Worm (Caenorhabditis elegans) whole organism, late embryonic: ENCODE data around the gene srw-124.
"Not testable (repeated sequence)": the region's sequence is repeated elsewhere in the genome, so short reads cannot be mapped to it uniquely, and the experiment has no call there.

ENCODE experiments used
- C38D4.7 ChIP-seq: fragments of 200-800 bp; sonication (Bioruptor generic); optimal IDR thresholded peaks from 2 replicates; lab custom pipeline; 2018; ENCODE audit warnings: mild to moderate bottlenecking, missing genetic modification characterization, moderate library complexity, missing compliant biosample characterization
- F13H6.1 ChIP-seq: sonication (generic microtip); optimal IDR thresholded peaks from 2 replicates; lab custom pipeline; 2016; ENCODE audit warnings: missing genetic modification characterization, missing compliant biosample characterization
- T23F11.4 ChIP-seq: fragments of 200-800 bp; sonication (Bioruptor generic); optimal IDR thresholded peaks from 2 replicates; lab custom pipeline; 2018; ENCODE audit warnings: mild to moderate bottlenecking, missing genetic modification characterization, missing compliant biosample characterization
- Y22D7AL.16 ChIP-seq: sonication (generic microtip); optimal IDR thresholded peaks from 2 replicates; lab custom pipeline; 2016; ENCODE audit warnings: missing genetic modification characterization, missing compliant biosample characterization
- ceh-14 ChIP-seq: sonication (generic microtip); optimal IDR thresholded peaks from 2 replicates; lab custom pipeline; 2016; ENCODE audit warnings: missing genotype, missing genetic modification characterization, missing compliant biosample characterization
- ceh-24 ChIP-seq: sonication (generic microtip); optimal IDR thresholded peaks from 2 replicates; lab custom pipeline; 2016; ENCODE audit warnings: mild to moderate bottlenecking, missing genetic modification characterization, missing compliant biosample characterization
- ceh-30 ChIP-seq: fragments of 150-350 bp; optimal IDR thresholded peaks from 2 replicates; lab custom pipeline; 2014; ENCODE audit warnings: missing biosample characterization, missing genetic modification characterization
- ceh-45 ChIP-seq: fragments of 200-800 bp; sonication (Bioruptor generic); IDR thresholded peaks from 2 replicates; pipeline ENCODE4 v1.3.6; 2022; ENCODE audit warnings: missing genetic modification reagents, missing genetic modification characterization, missing compliant biosample characterization
- ceh-48 ChIP-seq: sonication (generic microtip); optimal IDR thresholded peaks from 2 replicates; lab custom pipeline; 2016; ENCODE audit warnings: missing genetic modification characterization, inconsistent platforms, missing compliant biosample characterization
- dmd-4 ChIP-seq: sonication (generic microtip); optimal IDR thresholded peaks from 2 replicates; lab custom pipeline; 2016; ENCODE audit warnings: borderline replicate concordance, missing genetic modification characterization, missing compliant biosample characterization
- dve-1 ChIP-seq: sonication (generic microtip); optimal IDR thresholded peaks from 2 replicates; lab custom pipeline; 2017; ENCODE audit warnings: antibody characterized with exemption, mild to moderate bottlenecking, missing genetic modification characterization, missing compliant biosample characterization
- elt-2 ChIP-seq: sonication (generic microtip); optimal IDR thresholded peaks from 2 replicates; lab custom pipeline; 2016; ENCODE audit warnings: missing genetic modification reagents, missing genetic modification characterization, missing compliant biosample characterization
- eyg-1 ChIP-seq: sonication (generic microtip); optimal IDR thresholded peaks from 2 replicates; lab custom pipeline; 2016; ENCODE audit warnings: missing genotype, missing genetic modification characterization, missing compliant biosample characterization
- gmeb-2 ChIP-seq: sonication (generic microtip); optimal IDR thresholded peaks from 2 replicates; lab custom pipeline; 2016; ENCODE audit warnings: missing genetic modification characterization, inconsistent platforms, missing compliant biosample characterization
- hlh-13 ChIP-seq: fragments of 200-800 bp; sonication (Bioruptor generic); optimal IDR thresholded peaks from 2 replicates; lab custom pipeline; 2018; ENCODE audit warnings: mild to moderate bottlenecking, missing genetic modification characterization, missing compliant biosample characterization
- hlh-15 ChIP-seq: sonication (generic microtip); optimal IDR thresholded peaks from 2 replicates; lab custom pipeline; 2016; ENCODE audit warnings: missing genetic modification characterization, missing compliant biosample characterization
- hlh-30 ChIP-seq: sonication (generic microtip); optimal IDR thresholded peaks from 2 replicates; lab custom pipeline; 2017; ENCODE audit warnings: antibody characterized with exemption, missing genetic modification characterization, missing compliant biosample characterization; ENCODE audit not compliant: insufficient read depth
- mec-3 ChIP-seq: sonication (generic microtip); optimal IDR thresholded peaks from 2 replicates; lab custom pipeline; 2016; ENCODE audit warnings: borderline replicate concordance, missing genetic modification characterization, missing compliant biosample characterization
- nhr-11 ChIP-seq: fragments of 150-350 bp; optimal IDR thresholded peaks from 2 replicates; lab custom pipeline; 2014; ENCODE audit warnings: missing biosample characterization, missing genetic modification characterization
- nhr-232 ChIP-seq: sonication (generic microtip); optimal IDR thresholded peaks from 2 replicates; lab custom pipeline; 2016; ENCODE audit warnings: missing genetic modification characterization, missing compliant biosample characterization
- npax-4 ChIP-seq: sonication (generic microtip); optimal IDR thresholded peaks from 2 replicates; lab custom pipeline; 2016; ENCODE audit warnings: missing genetic modification characterization, missing compliant biosample characterization
- pax-1 ChIP-seq: fragments of 150-350 bp; optimal IDR thresholded peaks from 2 replicates; lab custom pipeline; 2014; ENCODE audit warnings: missing biosample characterization, missing genetic modification characterization
- pha-2 ChIP-seq: sonication (generic microtip); optimal IDR thresholded peaks from 2 replicates; lab custom pipeline; 2017; ENCODE audit warnings: mild to moderate bottlenecking, missing genetic modification characterization, missing compliant biosample characterization
- pha-4 ChIP-seq: fragments of 150-350 bp; optimal IDR thresholded peaks from 2 replicates; lab custom pipeline; 2018; ENCODE audit warnings: missing biosample characterization, missing genetic modification reagents, missing genetic modification characterization
- ref-2 ChIP-seq: sonication (generic microtip); optimal IDR thresholded peaks from 2 replicates; lab custom pipeline; 2016; ENCODE audit warnings: missing genetic modification characterization, missing compliant biosample characterization
- sox-4 ChIP-seq: sonication (generic microtip); optimal IDR thresholded peaks from 2 replicates; lab custom pipeline; 2017; ENCODE audit warnings: mild to moderate bottlenecking, missing genetic modification characterization, inconsistent platforms, missing compliant biosample characterization
- tbx-2 ChIP-seq: sonication (generic microtip); optimal IDR thresholded peaks from 2 replicates; lab custom pipeline; 2016; ENCODE audit warnings: missing genetic modification characterization, missing compliant biosample characterization
- unc-3 ChIP-seq, 2 experiments: fragments of 200-800 bp in 1 of 2; sonication (Bioruptor generic) in 1 of 2; sonication (generic microtip) in 1 of 2; conservative IDR thresholded peaks in 1 of 2; optimal IDR thresholded peaks in 1 of 2; 2 replicates each; pipeline versions ENCODE4 v1.3.6 to Lab custom; 2016 to 2022; ENCODE audit warnings: missing compliant biosample characterization in 2 of 2, missing genetic modification characterization in 2 of 2, missing genetic modification reagents in 1 of 2
- unc-55 ChIP-seq: sonication (generic microtip); optimal IDR thresholded peaks from 2 replicates; lab custom pipeline; 2017; ENCODE audit warnings: missing biosample characterization, missing genetic modification reagents, missing genetic modification characterization
- unc-86 ChIP-seq: sonication (generic microtip); optimal IDR thresholded peaks from 2 replicates; lab custom pipeline; 2016; ENCODE audit warnings: missing genetic modification characterization, missing compliant biosample characterization
- ztf-16 ChIP-seq: sonication (generic microtip); optimal IDR thresholded peaks from 2 replicates; lab custom pipeline; 2017; ENCODE audit warnings: missing genetic modification characterization, missing compliant biosample characterization

srw-124 gene

ce11 chrV:2971307-2971999 is 4.9 kb upstream of the srw-124 start, which contains the start of gene srw-129:
Gene srw-129 (plus strand): TSS chrV:2971949.
- TF ChIP-seq sox-4 (tag; lab: Kevin White, UChicago) = no peak
- TF ChIP-seq ceh-48 (tag; lab: Kevin White, UChicago) = no peak
- no peak for TF ChIP-seq Y22D7AL.16 (tag; lab: Kevin White, UChicago)
- no peak for TF ChIP-seq unc-55 (GFP tag; lab: Kevin White, UChicago)
- no peak for TF ChIP-seq eyg-1
- no peak for TF ChIP-seq unc-3 (GFP tag; conservative IDR thresholded peaks at IDR 0.05; lab: Robert Waterston, UW)
- no peak for TF ChIP-seq unc-3 (tag; optimal IDR thresholded peaks at IDR 0.05; lab: Kevin White, UChicago)
- TF ChIP-seq nhr-11 (tag; lab: Kevin White, UChicago) = no peak
- no peak for TF ChIP-seq F13H6.1
- no peak for TF ChIP-seq nhr-232 (tag; lab: Kevin White, UChicago)
- no peak for TF ChIP-seq ceh-30
- TF ChIP-seq gmeb-2 (tag; lab: Kevin White, UChicago) = no peak
- TF ChIP-seq elt-2 (tag; lab: Kevin White, UChicago) = no peak
- TF ChIP-seq mec-3 (tag; lab: Kevin White, UChicago) = no peak
- TF ChIP-seq C38D4.7 (GFP tag; lab: Kevin White, UChicago) = no peak
- TF ChIP-seq pha-4 (tag; lab: Kevin White, UChicago) = no peak

DNA sequence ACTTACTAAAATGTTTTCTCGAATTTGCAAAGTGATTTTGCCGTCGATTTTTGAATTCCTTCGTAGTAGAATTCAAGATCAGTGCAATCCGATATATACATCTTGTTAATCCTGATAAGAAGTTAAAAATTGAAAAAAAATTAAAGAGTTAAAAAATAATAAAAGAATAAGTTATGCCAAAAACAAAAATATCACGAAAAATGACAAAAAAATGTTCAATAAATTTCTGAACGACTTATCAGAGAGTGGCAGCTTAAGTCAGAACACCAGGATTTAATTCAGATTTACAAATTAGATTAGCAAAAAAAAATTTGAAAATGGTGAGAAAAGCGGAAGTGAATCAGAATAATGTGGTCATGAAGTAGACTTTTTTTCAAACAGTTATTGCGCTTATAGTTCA is 1.1 kb upstream of the srw-124 start, which contains the start of gene srw-123:
TSS of gene srw-123 (minus strand) at position 101 of the 400 bp plus-strand sequence.
- TF ChIP-seq hlh-30 (tag; lab: Kevin White, UChicago); ceh-45 (GFP tag; lab: Robert Waterston, UW); dmd-4: not testable (repeated sequence)

DNA sequence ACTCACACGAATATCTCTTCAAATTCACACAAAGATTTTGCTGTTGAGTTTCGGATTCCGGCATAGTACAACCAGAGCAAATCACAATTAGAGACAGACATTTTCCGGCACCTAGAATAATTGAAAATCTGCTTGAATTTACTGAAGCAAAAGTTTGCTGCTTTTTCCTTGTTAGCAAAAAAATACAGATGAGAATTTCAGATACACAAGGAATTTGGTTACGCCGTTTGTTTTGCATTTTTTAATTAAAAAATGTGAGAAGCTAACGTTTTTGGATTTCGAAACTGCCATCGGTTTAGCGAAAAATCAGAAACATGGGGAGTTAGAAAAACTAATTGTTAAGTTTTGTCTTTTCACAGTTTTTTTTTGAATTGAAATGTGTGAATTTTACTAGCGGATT is 3.6 kb downstream of the srw-124 start, which contains the start of gene srw-118:
TSS of gene srw-118 (minus strand) at position 101 of the 400 bp plus-strand sequence.
- TF ChIP-seq ref-2 (tag; lab: Kevin White, UChicago) (no peak), tbx-2 (no peak), hlh-15 (tag; lab: Kevin White, UChicago) (no peak), dve-1 (tag; lab: Kevin White, UChicago) (no peak), pha-2 (tag; lab: Kevin White, UChicago) (no peak)

DNA sequence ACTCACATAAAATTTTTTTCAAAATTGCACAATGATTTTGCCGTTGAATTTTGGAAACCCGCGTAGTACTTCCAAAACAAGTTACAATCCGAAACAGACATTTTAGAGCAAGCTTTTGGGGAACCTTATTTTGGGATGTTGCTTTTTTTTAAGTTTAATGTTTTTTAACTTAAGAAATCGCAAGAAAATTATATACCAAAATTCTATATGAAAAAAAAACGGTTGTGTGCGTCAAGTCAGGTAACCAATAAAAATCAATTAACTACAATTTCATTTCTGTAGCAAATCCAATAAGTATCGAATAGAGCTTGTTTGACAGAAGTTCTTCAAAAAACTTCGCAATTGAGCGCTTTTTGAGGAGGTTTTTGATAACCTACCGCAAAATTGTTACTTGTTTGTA is 7.0 kb downstream of the srw-124 start, which contains the start of gene srw-117:
TSS of gene srw-117 (minus strand) at position 101 of the 400 bp plus-strand sequence.
- no peak for TF ChIP-seq unc-3 (GFP tag; conservative IDR thresholded peaks at IDR 0.05; lab: Robert Waterston, UW)
- no peak for TF ChIP-seq unc-3 (tag; optimal IDR thresholded peaks at IDR 0.05; lab: Kevin White, UChicago)
- TF ChIP-seq T23F11.4 (GFP tag; lab: Kevin White, UChicago) = no peak
- no peak for TF ChIP-seq nhr-11 (tag; lab: Kevin White, UChicago)

DNA sequence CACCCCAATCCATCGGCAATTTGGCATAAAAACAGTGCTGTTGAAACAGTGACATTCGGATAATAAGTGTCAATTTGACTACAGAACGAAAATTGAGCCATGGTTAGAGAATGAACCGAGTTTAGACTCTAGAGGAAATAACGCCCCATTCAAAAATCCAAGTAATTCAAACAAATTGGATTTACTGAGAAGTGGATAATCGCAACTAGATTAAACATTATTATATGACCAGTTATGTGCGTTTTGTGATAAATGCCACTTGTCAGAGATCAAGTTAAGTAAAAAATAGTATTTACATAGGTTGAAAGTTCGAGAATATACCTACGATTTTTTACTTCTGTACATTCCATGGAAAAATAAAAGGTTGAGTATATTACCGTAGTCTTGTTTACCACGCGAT is 8.9 kb downstream of the srw-124 start, which contains the start of gene srw-139:
TSS of gene srw-139 (minus strand) at position 101 of the 400 bp plus-strand sequence.
- TF ChIP-seq hlh-13 (no peak), pax-1 (tag; lab: Kevin White, UChicago) (no peak)

DNA sequence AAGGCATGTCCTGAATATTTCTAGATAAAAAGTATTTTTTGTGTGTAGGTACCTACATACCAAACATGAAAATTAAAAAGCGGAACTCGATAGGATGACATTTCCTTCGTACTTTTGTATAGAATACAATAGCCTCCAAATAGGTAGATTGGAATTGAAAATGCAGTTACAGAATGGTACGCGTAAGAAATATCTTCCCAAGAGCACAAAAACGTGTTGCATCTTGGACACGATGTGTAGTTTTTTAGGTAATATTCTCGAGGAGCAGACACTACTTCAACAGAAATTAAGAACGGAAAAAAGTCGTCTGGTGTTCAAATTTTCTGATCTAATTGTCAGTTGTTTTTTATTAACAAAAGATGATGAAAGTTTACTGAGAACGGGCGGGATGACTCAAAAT is 11.0 kb downstream of the srw-124 start, which contains the start of gene srh-85:
TSS of gene srh-85 (minus strand) at position 101 of the 400 bp plus-strand sequence.
- TF ChIP-seq ceh-14 (tag; lab: Kevin White, UChicago) (no peak), nhr-232 (tag; lab: Kevin White, UChicago) (no peak), tbx-2 (no peak), pha-2 (tag; lab: Kevin White, UChicago) (no peak), ceh-48 (tag; lab: Kevin White, UChicago) (no peak), ceh-45 (GFP tag; lab: Robert Waterston, UW) (no peak), ztf-16 (tag; lab: Kevin White, UChicago) (no peak), ceh-24 (tag; lab: Kevin White, UChicago) (no peak), npax-4 (tag; lab: Kevin White, UChicago) (no peak), unc-86 (tag; lab: Kevin White, UChicago) (no peak), F13H6.1 (no peak)
